Worm (Caenorhabditis elegans) whole organism, L1 larva: ENCODE measurements around the gene srp-2.
A peak's percentile ranks its signal among the peaks of the same experiment; 100 is the strongest.

Experiments
- C04F5.9 ChIP-seq: sonication (generic microtip); optimal IDR thresholded peaks from 2 replicates; lab custom pipeline; 2016; ENCODE audit warnings: missing genetic modification characterization, missing compliant biosample characterization
- F16B12.6 ChIP-seq: fragments of 150-350 bp; optimal IDR thresholded peaks from 2 replicates; lab custom pipeline; 2014; ENCODE audit warnings: missing biosample characterization, missing genetic modification characterization
- Y116A8C.19 ChIP-seq: sonication (generic microtip); optimal IDR thresholded peaks from 2 replicates; lab custom pipeline; 2016; ENCODE audit warnings: missing compliant biosample characterization, missing genetic modification characterization, borderline replicate concordance
- aly-2 ChIP-seq: fragments of 150-350 bp; optimal IDR thresholded peaks from 2 replicates; lab custom pipeline; 2014; ENCODE audit warnings: missing biosample characterization, missing genetic modification characterization
- ceh-82 ChIP-seq, 3 experiments: fragments of 150-350 bp in 1 of 3; sonication (generic microtip) in 2 of 3; optimal IDR thresholded peaks; 2 replicates each; lab custom pipeline; 2014 to 2017; ENCODE audit warnings: missing biosample characterization in 3 of 3, missing genetic modification characterization in 3 of 3
- ceh-88 ChIP-seq: fragments of 200-800 bp; sonication (Bioruptor generic); IDR thresholded peaks from 2 replicates; pipeline ENCODE4 v1.3.6; 2022; ENCODE audit warnings: missing genetic modification characterization, missing compliant biosample characterization
- dpl-1 ChIP-seq, 3 experiments: fragments of 150-350 bp in 2 of 3; sonication (generic microtip) in 1 of 3; optimal IDR thresholded peaks; 2 replicates each; lab custom pipeline; 2014 to 2017; ENCODE audit warnings: missing biosample characterization in 3 of 3, missing genetic modification characterization in 3 of 3, missing genetic modification reagents in 3 of 3
- dsc-1 ChIP-seq: sonication (generic microtip); optimal IDR thresholded peaks from 2 replicates; lab custom pipeline; 2016; ENCODE audit warnings: mild to moderate bottlenecking, missing genetic modification characterization, missing compliant biosample characterization
- efl-3 ChIP-seq: fragments of 200-800 bp; sonication (Bioruptor generic); optimal IDR thresholded peaks from 2 replicates; lab custom pipeline; 2018; ENCODE audit warnings: mild to moderate bottlenecking, missing genetic modification characterization, missing compliant biosample characterization
- egl-27 ChIP-seq, 2 experiments: fragments of 150-350 bp in 1 of 2; sonication (generic microtip); optimal IDR thresholded peaks; 3 replicates each; lab custom pipeline; 2017 to 2018; ENCODE audit warnings: missing biosample characterization in 2 of 2, missing genetic modification characterization in 2 of 2, missing genetic modification reagents in 2 of 2
- ets-5 ChIP-seq: fragments of 200-800 bp; sonication (Bioruptor generic); IDR thresholded peaks from 2 replicates; pipeline ENCODE4 v1.3.6; 2022; ENCODE audit warnings: missing genetic modification characterization, missing compliant biosample characterization
- fkh-10 ChIP-seq: sonication (generic microtip); optimal IDR thresholded peaks from 2 replicates; lab custom pipeline; 2017; ENCODE audit warnings: missing biosample characterization, missing genetic modification reagents, missing genetic modification characterization
- fos-1 ChIP-seq: fragments of 150-350 bp; optimal IDR thresholded peaks from 2 replicates; lab custom pipeline; 2014; ENCODE audit warnings: missing biosample characterization, missing genetic modification characterization
- hlh-17 ChIP-seq: fragments of 200-800 bp; sonication (Bioruptor generic); optimal IDR thresholded peaks from 2 replicates; lab custom pipeline; 2018; ENCODE audit warnings: missing genetic modification characterization, mild to moderate bottlenecking, missing compliant biosample characterization, moderate library complexity, borderline replicate concordance
- irx-1 ChIP-seq: sonication (generic microtip); optimal IDR thresholded peaks from 2 replicates; lab custom pipeline; 2016; ENCODE audit warnings: missing genetic modification characterization, missing compliant biosample characterization
- isw-1 ChIP-seq: fragments of 200-800 bp; sonication (Bioruptor generic); IDR thresholded peaks from 2 replicates; pipeline ENCODE4 v1.3.6; 2022; ENCODE audit warnings: missing genetic modification characterization, missing compliant biosample characterization
- jun-1 ChIP-seq: fragments of 150-350 bp; optimal IDR thresholded peaks from 2 replicates; lab custom pipeline; 2014; ENCODE audit warnings: missing biosample characterization, missing genetic modification reagents, missing genetic modification characterization
- lin-13 ChIP-seq: fragments of 150-350 bp; optimal IDR thresholded peaks from 2 replicates; lab custom pipeline; 2014; ENCODE audit warnings: missing biosample characterization, missing genetic modification reagents, missing genetic modification characterization
- lin-14 ChIP-seq: fragments of 200-800 bp; sonication (Bioruptor generic); optimal IDR thresholded peaks from 2 replicates; lab custom pipeline; 2018; ENCODE audit warnings: mild to moderate bottlenecking, missing genetic modification characterization, moderate library complexity, missing compliant biosample characterization
- lin-15B ChIP-seq: fragments of 150-350 bp; sonication (generic microtip); optimal IDR thresholded peaks from 3 replicates; lab custom pipeline; 2014; ENCODE audit warnings: missing biosample characterization, missing genetic modification characterization
- lin-35 ChIP-seq, 2 experiments: fragments of 150-350 bp; optimal IDR thresholded peaks; 2 replicates each; lab custom pipeline; 2014; ENCODE audit warnings: missing biosample characterization in 2 of 2, missing genetic modification characterization in 2 of 2, missing genetic modification reagents in 2 of 2
- lin-39 ChIP-seq: fragments of 150-350 bp; optimal IDR thresholded peaks from 2 replicates; lab custom pipeline; 2014; ENCODE audit warnings: missing biosample characterization, missing genetic modification reagents, missing genetic modification characterization
- lir-3 ChIP-seq: sonication (generic microtip); optimal IDR thresholded peaks from 2 replicates; lab custom pipeline; 2016; ENCODE audit warnings: mild to moderate bottlenecking, missing genetic modification characterization, moderate library complexity, missing compliant biosample characterization; ENCODE audit not compliant: poor library complexity
- mdl-1 ChIP-seq, 2 experiments: fragments of 150-350 bp; optimal IDR thresholded peaks; 2 replicates each; lab custom pipeline; 2014 to 2017; ENCODE audit warnings: missing biosample characterization in 2 of 2, missing genetic modification characterization in 2 of 2, inconsistent platforms in 1 of 2
- mep-1 ChIP-seq: fragments of 150-350 bp; optimal IDR thresholded peaks from 2 replicates; lab custom pipeline; 2014; ENCODE audit warnings: missing biosample characterization, missing genetic modification characterization
- nhr-20 ChIP-seq: sonication (generic microtip); optimal IDR thresholded peaks from 2 replicates; lab custom pipeline; 2016; ENCODE audit warnings: mild to moderate bottlenecking, missing genetic modification characterization, missing compliant biosample characterization
- nhr-47 ChIP-seq: sonication (generic microtip); optimal IDR thresholded peaks from 2 replicates; lab custom pipeline; 2016; ENCODE audit warnings: mild to moderate bottlenecking, missing genetic modification characterization, moderate library complexity, missing compliant biosample characterization
- nhr-76 ChIP-seq: sonication (generic microtip); optimal IDR thresholded peaks from 2 replicates; lab custom pipeline; 2017; ENCODE audit warnings: missing biosample characterization, missing genetic modification characterization
- nhr-85 ChIP-seq: sonication (generic microtip); peaks from one replicate; lab custom pipeline; 2016; ENCODE audit warnings: missing genetic modification characterization, inconsistent platforms, missing compliant biosample characterization
- sup-37 ChIP-seq: fragments of 200-800 bp; sonication (Bioruptor generic); optimal IDR thresholded peaks from 2 replicates; lab custom pipeline; 2018; ENCODE audit warnings: mild to moderate bottlenecking, missing genetic modification characterization, missing compliant biosample characterization
- swsn-7 ChIP-seq: sonication (generic microtip); optimal IDR thresholded peaks from 2 replicates; lab custom pipeline; 2016; ENCODE audit warnings: missing genetic modification characterization, missing compliant biosample characterization
- tlp-1 ChIP-seq: fragments of 150-350 bp; optimal IDR thresholded peaks from 2 replicates; lab custom pipeline; 2014; ENCODE audit warnings: missing biosample characterization, missing genetic modification characterization
- unc-130 ChIP-seq: fragments of 150-350 bp; optimal IDR thresholded peaks from 2 replicates; lab custom pipeline; 2017; ENCODE audit warnings: missing biosample characterization, missing genetic modification characterization, inconsistent platforms
- unc-86 ChIP-seq: sonication (generic microtip); optimal IDR thresholded peaks from 2 replicates; lab custom pipeline; 2016; ENCODE audit warnings: missing genetic modification characterization, missing compliant biosample characterization
- vab-15 ChIP-seq: sonication (generic microtip); optimal IDR thresholded peaks from 2 replicates; lab custom pipeline; 2017; ENCODE audit warnings: missing genotype, mild to moderate bottlenecking, missing genetic modification characterization, missing compliant biosample characterization
- xbp-1 ChIP-seq: sonication (generic microtip); optimal IDR thresholded peaks from 2 replicates; lab custom pipeline; 2016; ENCODE audit warnings: missing genetic modification characterization, missing compliant biosample characterization
- ztf-11 ChIP-seq, 2 experiments: sonication (generic microtip); optimal IDR thresholded peaks; 2 replicates each; lab custom pipeline; 2016 to 2017; ENCODE audit warnings: missing genetic modification characterization in 2 of 2, missing biosample characterization in 1 of 2, missing compliant biosample characterization in 1 of 2

srp-2 gene

DNA sequence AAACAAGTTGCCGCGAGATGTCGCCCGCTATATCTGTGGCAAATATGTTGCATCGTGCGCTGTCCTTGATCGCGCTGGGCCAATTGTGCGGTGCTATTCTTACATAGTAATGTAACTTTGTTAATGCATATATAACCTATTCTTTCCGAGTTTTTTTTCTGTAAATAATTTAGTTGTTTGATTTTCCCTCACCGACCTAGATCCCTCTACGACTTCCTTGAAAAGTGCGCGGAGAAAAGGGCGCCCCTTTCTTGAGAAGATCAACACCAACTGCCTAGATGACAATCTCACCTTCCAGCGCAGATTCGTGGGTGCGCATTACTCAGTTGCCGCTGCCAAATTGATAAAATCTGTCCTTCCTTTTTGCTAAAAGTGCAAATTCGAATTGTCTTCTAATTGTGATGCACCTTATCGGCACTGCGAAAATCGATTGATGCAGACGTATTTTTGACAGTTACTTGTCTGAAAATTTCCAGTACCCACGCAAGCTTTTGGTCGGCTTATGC, 39.2 kb downstream of the srp-2 start (continued):
- no peak for TF ChIP-seq swsn-7 (tag; lab: Kevin White, UChicago)
- TF ChIP-seq mdl-1 (tag; optimal IDR thresholded peaks at IDR 0.05; lab: Kevin White, UChicago), result no peak

DNA sequence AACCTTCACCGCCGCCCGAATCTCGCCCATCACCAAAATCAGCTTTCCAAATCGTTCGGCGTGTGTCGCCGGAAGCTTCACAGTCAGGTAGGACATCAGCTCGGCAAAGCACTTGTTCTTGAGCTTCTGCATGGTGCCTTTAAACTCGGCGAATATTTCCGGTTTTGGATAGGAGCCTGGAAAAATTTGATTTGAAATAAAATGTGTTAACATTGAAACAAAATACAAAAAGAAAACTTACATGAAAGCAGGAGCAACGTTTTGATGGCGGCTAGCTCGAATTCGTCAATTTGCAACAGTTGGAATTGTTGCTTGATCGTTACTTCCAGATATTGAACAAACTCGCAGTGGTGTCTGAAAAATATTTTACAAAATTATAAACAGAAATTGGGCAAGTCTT, 40.3 kb downstream of the srp-2 start:
- no peak for TF ChIP-seq fos-1
- TF ChIP-seq C04F5.9 (tag; lab: Kevin White, UChicago), result no peak
- no peak for TF ChIP-seq lin-35 (GFP tag; optimal IDR thresholded peaks at IDR 0.05; lab: Kevin White, UChicago)
- no peak for TF ChIP-seq tlp-1 (tag; lab: Kevin White, UChicago)
- no peak for TF ChIP-seq lir-3 (tag; lab: Kevin White, UChicago)
- TF ChIP-seq jun-1 (tag; lab: Kevin White, UChicago), result no peak
- TF ChIP-seq sup-37 (GFP tag; lab: Kevin White, UChicago), result no peak
- no peak for TF ChIP-seq xbp-1
- no peak for TF ChIP-seq Y116A8C.19 (tag; lab: Kevin White, UChicago)
- no peak for TF ChIP-seq dsc-1
- no peak for TF ChIP-seq ztf-11 (tag; optimal IDR thresholded peaks at IDR 0.05; lab: Kevin White, UChicago)
- TF ChIP-seq efl-3 (GFP tag; lab: Kevin White, UChicago), result no peak
- TF ChIP-seq nhr-20 (tag; lab: Kevin White, UChicago), result no peak
- no peak for TF ChIP-seq vab-15 (tag; lab: Kevin White, UChicago)
- TF ChIP-seq F16B12.6 (tag; lab: Kevin White, UChicago), result no peak
- TF ChIP-seq isw-1 (GFP tag; lab: Robert Waterston, UW), result no peak
- no peak for TF ChIP-seq unc-130 (tag; lab: Kevin White, UChicago)
- no peak for TF ChIP-seq ceh-88 (GFP tag; lab: Robert Waterston, UW)
- TF ChIP-seq egl-27 (tag; optimal IDR thresholded peaks at IDR 0.05; lab: Kevin White, UChicago), result no peak
- TF ChIP-seq ceh-82 (tag; optimal IDR thresholded peaks at IDR 0.05; lab: Kevin White, UChicago), result no peak

DNA sequence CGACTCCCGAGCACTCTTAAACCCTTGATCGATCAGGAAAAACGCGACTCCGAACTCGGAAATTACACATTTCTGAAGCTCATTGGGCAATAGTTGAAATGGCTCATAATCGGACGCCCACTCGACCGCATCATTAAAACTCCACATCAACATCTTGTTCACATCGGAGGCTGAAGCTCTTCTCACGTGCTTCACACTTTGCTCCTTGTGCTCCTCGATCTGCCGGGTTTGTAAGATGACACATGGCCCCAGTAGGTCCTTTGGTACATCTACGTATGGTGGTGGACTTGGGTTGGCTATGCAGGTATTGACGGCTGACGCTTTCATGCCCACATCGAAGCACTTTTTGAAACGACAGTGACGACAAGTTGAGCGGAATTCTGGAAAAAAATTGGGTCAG, 41.0 kb downstream of the srp-2 start:
- TF ChIP-seq egl-27 (tag; optimal IDR thresholded peaks at IDR 0.05; lab: Kevin White, UChicago) (no peak), mdl-1 (tag; optimal IDR thresholded peaks at IDR 0.05; lab: Kevin White, UChicago) (no peak), lin-15B (tag; lab: Kevin White, UChicago) (no peak), ets-5 (GFP tag; lab: Robert Waterston, UW) (no peak), isw-1 (GFP tag; lab: Robert Waterston, UW) (no peak), unc-86 (no peak), lin-39 (tag; lab: Kevin White, UChicago) (no peak), aly-2 (tag; lab: Kevin White, UChicago) (no peak), fkh-10 (GFP tag; lab: Kevin White, UChicago) (no peak), ceh-82 (tag; optimal IDR thresholded peaks at IDR 0.05; lab: Kevin White, UChicago) (no peak), hlh-17 (GFP tag; lab: Kevin White, UChicago) (no peak), fos-1 (no peak), C04F5.9 (tag; lab: Kevin White, UChicago) (no peak), dpl-1 (GFP tag; optimal IDR thresholded peaks at IDR 0.05; lab: Kevin White, UChicago) (no peak), mep-1 (tag; lab: Kevin White, UChicago) (no peak), ztf-11 (tag; optimal IDR thresholded peaks at IDR 0.05; lab: Kevin White, UChicago) (no peak), nhr-76 (tag; lab: Kevin White, UChicago) (no peak), lin-13 (GFP tag; lab: Kevin White, UChicago) (no peak)

DNA sequence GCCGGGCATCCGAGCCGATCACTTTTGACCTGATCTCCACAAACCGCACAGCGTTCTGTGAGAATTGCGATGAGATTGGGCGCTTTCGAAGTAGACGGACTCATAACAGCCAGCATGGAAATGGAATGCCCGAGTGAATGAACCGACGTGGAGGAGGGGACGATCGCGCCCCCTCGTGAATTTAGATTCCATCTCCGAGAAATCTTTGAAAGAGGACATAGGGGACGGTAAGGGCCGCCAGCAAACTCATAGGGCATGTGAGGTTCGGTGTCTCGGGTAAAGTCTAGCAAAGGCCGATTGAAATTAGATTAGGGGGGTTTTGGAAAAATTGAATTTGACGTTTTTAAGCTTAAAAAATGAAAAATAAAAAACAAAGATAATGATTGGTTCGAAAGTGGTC, 42.0 kb downstream of the srp-2 start, which contains the start of gene nhr-270:
Gene nhr-270 (minus strand): TSS at position 257 of the 400 bp plus-strand sequence.
- TF ChIP-seq nhr-47 (tag; lab: Kevin White, UChicago) (no peak), nhr-85 (tag; lab: Kevin White, UChicago) (peak; percentile 41), lin-14 (peak; percentile 32), irx-1 (tag; lab: Kevin White, UChicago) (no peak)
